Worm (Caenorhabditis elegans): Measurements from ENCODE around the gene C27H5.2.

ce11 chrII:7121762-7122292, 33.6 kb upstream of the C27H5.2 start, which contains the start of gene F10E7.2:
- TF ChIP-seq aly-2 (tag; optimal IDR thresholded peaks at IDR 0.05) = no peak
- TF ChIP-seq nhr-11 (tag; optimal IDR thresholded peaks at IDR 0.05) = no peak
